Worm (Caenorhabditis elegans) whole organism, young adult: ENCODE results near the gene srlf-9.

Experiments
- B0261.1 ChIP-seq: sonication (generic microtip); optimal IDR thresholded peaks from 2 replicates; lab custom pipeline; 2016; ENCODE audit warnings: mild to moderate bottlenecking, missing genetic modification characterization, moderate library complexity, missing compliant biosample characterization
- F33H1.4 ChIP-seq: fragments of 200-800 bp; sonication (Bioruptor generic); IDR thresholded peaks from 2 replicates; pipeline ENCODE4 v1.3.6; 2022; ENCODE audit warnings: missing genetic modification reagents, missing genetic modification characterization, missing compliant biosample characterization
- F39B2.1 ChIP-seq: fragments of 200-800 bp; sonication (Bioruptor generic); IDR thresholded peaks from 2 replicates; pipeline ENCODE4 v1.3.6; 2022; ENCODE audit warnings: missing genetic modification reagents, missing genetic modification characterization, missing compliant biosample characterization
- Y67H2A.10 ChIP-seq: fragments of 200-800 bp; sonication (Bioruptor generic); conservative IDR thresholded peaks from 2 replicates; pipeline ENCODE4 v1.3.6; 2022; ENCODE audit warnings: missing genetic modification reagents, missing genetic modification characterization, missing compliant biosample characterization
- ama-1 ChIP-seq, 3 experiments: fragments of 150-350 bp in 1 of 3; sonication (generic microtip) in 2 of 3; optimal IDR thresholded peaks; 2 replicates each; lab custom pipeline; 2014 to 2018; ENCODE audit warnings: missing biosample characterization in 2 of 3, missing genetic modification characterization in 2 of 3, missing genetic modification reagents in 2 of 3
- aptf-2 ChIP-seq: fragments of 200-800 bp; sonication (Bioruptor generic); conservative IDR thresholded peaks from 2 replicates; pipeline ENCODE4 v1.3.6; 2022; ENCODE audit warnings: missing genetic modification reagents, missing genetic modification characterization, missing compliant biosample characterization
- aptf-3 ChIP-seq: fragments of 200-800 bp; sonication (Bioruptor generic); IDR thresholded peaks from 2 replicates; pipeline ENCODE4 v1.3.6; 2022; ENCODE audit warnings: missing genetic modification characterization, missing compliant biosample characterization
- attf-3 ChIP-seq: fragments of 200-800 bp; sonication (Bioruptor generic); conservative IDR thresholded peaks from 2 replicates; pipeline ENCODE4 v1.3.6; 2022; ENCODE audit warnings: missing genetic modification reagents, missing genetic modification characterization, missing compliant biosample characterization
- attf-6 ChIP-seq: fragments of 200-800 bp; sonication (Bioruptor generic); IDR thresholded peaks from 2 replicates; pipeline ENCODE4 v1.3.6; 2022; ENCODE audit warnings: missing genetic modification reagents, missing genetic modification characterization, missing compliant biosample characterization
- bed-2 ChIP-seq: fragments of 200-800 bp; sonication (Bioruptor generic); IDR thresholded peaks from 2 replicates; pipeline ENCODE4 v1.3.6; 2022; ENCODE audit warnings: missing genetic modification reagents, missing genetic modification characterization, missing compliant biosample characterization
- cebp-1 ChIP-seq, 2 experiments: fragments of 200-800 bp in 1 of 2; sonication (Bioruptor generic) in 1 of 2; sonication (generic microtip) in 1 of 2; IDR thresholded peaks in 1 of 2; optimal IDR thresholded peaks in 1 of 2; 2 replicates each; pipeline versions ENCODE4 v1.3.6 to Lab custom; 2017 to 2022; ENCODE audit warnings: missing compliant biosample characterization in 2 of 2, missing genetic modification characterization in 2 of 2, mild to moderate bottlenecking in 1 of 2, missing genetic modification reagents in 1 of 2, moderate library complexity in 1 of 2
- dox-1 ChIP-seq: fragments of 200-800 bp; sonication (Bioruptor generic); IDR thresholded peaks from 2 replicates; pipeline ENCODE4 v1.3.6; 2022; ENCODE audit warnings: missing genetic modification reagents, missing genetic modification characterization, missing compliant biosample characterization
- dpl-1 ChIP-seq: fragments of 150-350 bp; optimal IDR thresholded peaks from 2 replicates; lab custom pipeline; 2014; ENCODE audit warnings: missing biosample characterization, missing genetic modification reagents, missing genetic modification characterization
- egrh-3 ChIP-seq: fragments of 200-800 bp; sonication (Bioruptor generic); IDR thresholded peaks from 2 replicates; pipeline ENCODE4 v1.3.6; 2022; ENCODE audit warnings: missing genetic modification reagents, missing genetic modification characterization, missing compliant biosample characterization
- him-1 ChIP-seq: sonication (generic microtip); optimal IDR thresholded peaks from 2 replicates; lab custom pipeline; 2016; ENCODE audit warnings: missing genotype, missing genetic modification reagents, missing genetic modification characterization, missing compliant biosample characterization
- hmg-1.2 ChIP-seq: fragments of 200-800 bp; sonication (Bioruptor generic); IDR thresholded peaks from 2 replicates; pipeline ENCODE4 v1.3.6; 2022; ENCODE audit warnings: missing genetic modification reagents, missing genetic modification characterization, missing compliant biosample characterization
- hrde-1 ChIP-seq: sonication (generic microtip); optimal IDR thresholded peaks from 2 replicates; lab custom pipeline; 2016; ENCODE audit warnings: missing genetic modification characterization, mild to moderate bottlenecking, missing compliant biosample characterization, moderate library complexity, missing genotype, missing genetic modification reagents, borderline replicate concordance
- let-607 ChIP-seq, 2 experiments: fragments of 200-800 bp in 1 of 2; sonication (Bioruptor generic) in 1 of 2; sonication (generic microtip) in 1 of 2; optimal IDR thresholded peaks; 2 replicates each; lab custom pipeline; 2016 to 2018; ENCODE audit warnings: mild to moderate bottlenecking in 2 of 2, missing compliant biosample characterization in 2 of 2, missing genetic modification characterization in 2 of 2, moderate library complexity in 2 of 2, missing genotype in 1 of 2
- lin-54 ChIP-seq: fragments of 200-800 bp; sonication (Bioruptor generic); optimal IDR thresholded peaks from 2 replicates; lab custom pipeline; 2018; ENCODE audit warnings: mild to moderate bottlenecking, missing genetic modification characterization, missing compliant biosample characterization
- lsl-1 ChIP-seq: fragments of 200-800 bp; sonication (Bioruptor generic); optimal IDR thresholded peaks from 2 replicates; lab custom pipeline; 2018; ENCODE audit warnings: mild to moderate bottlenecking, missing genetic modification characterization, moderate library complexity, missing compliant biosample characterization
- lsy-27 ChIP-seq: sonication (generic microtip); optimal IDR thresholded peaks from 2 replicates; lab custom pipeline; 2017; ENCODE audit warnings: missing genetic modification characterization, mild to moderate bottlenecking, missing compliant biosample characterization, antibody characterized with exemption, missing genotype, borderline replicate concordance; ENCODE audit not compliant: insufficient read depth
- madf-3 ChIP-seq: fragments of 200-800 bp; sonication (Bioruptor generic); IDR thresholded peaks from 2 replicates; pipeline ENCODE4 v1.3.6; 2022; ENCODE audit warnings: missing genetic modification reagents, missing genetic modification characterization, missing compliant biosample characterization
- mel-28 ChIP-seq: sonication (generic microtip); optimal IDR thresholded peaks from 2 replicates; lab custom pipeline; 2016; ENCODE audit warnings: borderline replicate concordance, mild to moderate bottlenecking, missing genetic modification characterization, missing compliant biosample characterization
- mxl-1 ChIP-seq: sonication (generic microtip); optimal IDR thresholded peaks from 2 replicates; lab custom pipeline; 2016; ENCODE audit warnings: missing genetic modification characterization, missing compliant biosample characterization
- nfya-1 ChIP-seq: sonication (generic microtip); optimal IDR thresholded peaks from 2 replicates; lab custom pipeline; 2017; ENCODE audit warnings: antibody characterized with exemption, missing compliant biosample characterization, missing genetic modification characterization, borderline replicate concordance; ENCODE audit not compliant: insufficient read depth
- nfya-2 ChIP-seq: fragments of 200-800 bp; sonication (Bioruptor generic); IDR thresholded peaks from 2 replicates; pipeline ENCODE4 v1.3.6; 2022; ENCODE audit warnings: missing genetic modification reagents, missing genetic modification characterization, missing compliant biosample characterization
- nhr-120 ChIP-seq: fragments of 200-800 bp; sonication (Bioruptor generic); IDR thresholded peaks from 2 replicates; pipeline ENCODE4 v1.3.6; 2022; ENCODE audit warnings: missing genetic modification characterization, missing compliant biosample characterization
- nhr-80 ChIP-seq: sonication (generic microtip); optimal IDR thresholded peaks from 2 replicates; lab custom pipeline; 2016; ENCODE audit warnings: missing genetic modification characterization, missing compliant biosample characterization
- nhr-90 ChIP-seq: sonication (generic microtip); optimal IDR thresholded peaks from 2 replicates; lab custom pipeline; 2016; ENCODE audit warnings: missing genotype, mild to moderate bottlenecking, missing genetic modification characterization, missing compliant biosample characterization
- pha-4 ChIP-seq: fragments of 150-350 bp; sonication (generic microtip); optimal IDR thresholded peaks from 2 replicates; lab custom pipeline; 2014; ENCODE audit warnings: missing biosample characterization, missing genetic modification reagents, missing genetic modification characterization
- rcor-1 ChIP-seq: fragments of 200-800 bp; sonication (Bioruptor generic); IDR thresholded peaks from 2 replicates; pipeline ENCODE4 v1.3.6; 2022; ENCODE audit warnings: missing genetic modification reagents, missing genetic modification characterization, missing compliant biosample characterization
- sdz-38 ChIP-seq: sonication (generic microtip); optimal IDR thresholded peaks from 2 replicates; lab custom pipeline; 2016; ENCODE audit warnings: missing genotype, missing genetic modification characterization, missing compliant biosample characterization
- snpc-3.4 ChIP-seq: sonication (generic microtip); optimal IDR thresholded peaks from 2 replicates; lab custom pipeline; 2017; ENCODE audit warnings: missing genetic modification characterization, mild to moderate bottlenecking, missing compliant biosample characterization, antibody characterized with exemption, moderate library complexity, missing genotype, missing genetic modification reagents
- somi-1 ChIP-seq: fragments of 200-800 bp; sonication (Bioruptor generic); optimal IDR thresholded peaks from 2 replicates; lab custom pipeline; 2018; ENCODE audit warnings: mild to moderate bottlenecking, missing genetic modification characterization, missing compliant biosample characterization
- tbp1 ChIP-seq: fragments of 200-800 bp; sonication (Bioruptor generic); optimal IDR thresholded peaks from 2 replicates; lab custom pipeline; 2018; ENCODE audit warnings: mild to moderate bottlenecking, missing genetic modification characterization, missing compliant biosample characterization
- tlf-1 ChIP-seq: fragments of 200-800 bp; sonication (Bioruptor generic); optimal IDR thresholded peaks from 2 replicates; lab custom pipeline; 2018; ENCODE audit warnings: mild to moderate bottlenecking, missing genetic modification characterization, missing compliant biosample characterization
- unc-130 ChIP-seq: sonication (generic microtip); optimal IDR thresholded peaks from 2 replicates; lab custom pipeline; 2016; ENCODE audit warnings: missing genetic modification reagents, missing genetic modification characterization, missing compliant biosample characterization
- xnd-1 ChIP-seq: sonication (generic microtip); optimal IDR thresholded peaks from 2 replicates; lab custom pipeline; 2016; ENCODE audit warnings: missing genotype, missing genetic modification reagents, missing genetic modification characterization, missing compliant biosample characterization
- ztf-22 ChIP-seq: fragments of 200-800 bp; sonication (Bioruptor generic); optimal IDR thresholded peaks from 2 replicates; lab custom pipeline; 2018; ENCODE audit warnings: mild to moderate bottlenecking, missing genetic modification characterization, moderate library complexity, missing compliant biosample characterization
- ztf-25 ChIP-seq: fragments of 200-800 bp; sonication (Bioruptor generic); IDR thresholded peaks from 2 replicates; pipeline ENCODE4 v1.3.6; 2022; ENCODE audit warnings: missing genetic modification reagents, missing genetic modification characterization, missing compliant biosample characterization
- ztf-3 ChIP-seq: fragments of 200-800 bp; sonication (Bioruptor generic); optimal IDR thresholded peaks from 2 replicates; lab custom pipeline; 2018; ENCODE audit warnings: mild to moderate bottlenecking, missing genetic modification characterization, missing compliant biosample characterization
- ztf-6 ChIP-seq: fragments of 200-800 bp; sonication (Bioruptor generic); IDR thresholded peaks from 2 replicates; pipeline ENCODE4 v1.3.6; 2022; ENCODE audit warnings: missing genetic modification reagents, missing genetic modification characterization, missing compliant biosample characterization

The srlf-9 gene

ce11 chrIII:13429668-13430067 is 28.1 kb upstream of the srlf-9 start, which contains the start of gene bli-5:
Gene bli-5 (minus strand): TSS chrIII:13429768.
- TF ChIP-seq snpc-3.4 (no peak), sdz-38 (tag; lab: Kevin White, UChicago) (no peak), aptf-2 (GFP tag; lab: Robert Waterston, UW) (no peak), hrde-1 (no peak), F39B2.1 (no peak), tbp1 (no peak), attf-6 (GFP tag; lab: Robert Waterston, UW) (no peak), dox-1 (GFP tag; lab: Robert Waterston, UW) (no peak), ztf-22 (GFP tag; lab: Kevin White, UChicago) (no peak), nfya-2 (GFP tag; lab: Robert Waterston, UW) (no peak), ztf-3 (GFP tag; lab: Kevin White, UChicago) (no peak), Y67H2A.10 (no peak), nhr-120 (GFP tag; lab: Robert Waterston, UW) (no peak), dpl-1 (GFP tag; lab: Kevin White, UChicago) (no peak), nhr-80 (tag; lab: Kevin White, UChicago) (no peak), hmg-1.2 (no peak)

- TF ChIP-seq F33H1.4 (GFP tag; lab: Robert Waterston, UW) = peak; percentile 52; the same call in 1 of the 2 replicates
- no peak for TF ChIP-seq pha-4 (tag; lab: Kevin White, UChicago)
- peak; percentile 30 for TF ChIP-seq him-1 (tag; lab: Kevin White, UChicago)
- peak; percentile 75 for TF ChIP-seq lsl-1 (GFP tag; lab: Kevin White, UChicago)
- no peak for TF ChIP-seq ztf-25 (GFP tag; lab: Robert Waterston, UW)
- no peak for TF ChIP-seq tlf-1 (GFP tag; lab: Kevin White, UChicago)
- TF ChIP-seq xnd-1 (tag; lab: Kevin White, UChicago) = peak; percentile 21
Observed at ce11 chrIII:13427817-13428216, 26.2 kb upstream of the srlf-9 start.

ce11 chrIII:13426036-13426435 is 24.5 kb upstream of the srlf-9 start, which contains the start of gene cope-1:
Gene cope-1 (plus strand): TSS chrIII:13426264.
- TF ChIP-seq pha-4 (tag; lab: Kevin White, UChicago) (no peak), let-607 (tag; optimal IDR thresholded peaks at IDR 0.05; lab: Kevin White, UChicago) (peak in 1 of 2 experiments; percentile 61), cebp-1 (GFP tag; IDR thresholded peaks at IDR 0.05; lab: Robert Waterston, UW) (no peak), cebp-1 (tag; optimal IDR thresholded peaks at IDR 0.05; lab: Kevin White, UChicago) (no peak), ama-1 (optimal IDR thresholded peaks at IDR 0.05; lab: Kevin White, UChicago) (no peak), ama-1 (GFP tag; optimal IDR thresholded peaks at IDR 0.05; lab: Kevin White, UChicago) (no peak), madf-3 (GFP tag; lab: Robert Waterston, UW) (no peak)
- TF ChIP-seq, all 124 proteins: peak for 1

- TF ChIP-seq somi-1 (no peak), ztf-6 (GFP tag; lab: Robert Waterston, UW) (no peak), nfya-1 (tag; lab: Kevin White, UChicago) (no peak), aptf-3 (GFP tag; lab: Robert Waterston, UW) (no peak), hrde-1 (no peak), B0261.1 (no peak), attf-3 (GFP tag; lab: Robert Waterston, UW) (0 out of 2 replicates have a peak, but pooled peaks have one; percentile 20), egrh-3 (GFP tag; lab: Robert Waterston, UW) (0 out of 2 replicates have a peak, but pooled peaks have one; percentile 18), rcor-1 (GFP tag; lab: Robert Waterston, UW) (no peak), him-1 (tag; lab: Kevin White, UChicago) (peak; percentile 4), nhr-90 (tag; lab: Kevin White, UChicago) (no peak), unc-130 (peak; percentile 53), cebp-1 (GFP tag; IDR thresholded peaks at IDR 0.05; lab: Robert Waterston, UW) (no peak), cebp-1 (tag; optimal IDR thresholded peaks at IDR 0.05; lab: Kevin White, UChicago) (no peak), mxl-1 (tag; lab: Kevin White, UChicago) (no peak), lin-54 (peak; percentile 82), lsy-27 (tag; lab: Kevin White, UChicago) (no peak), bed-2 (GFP tag; lab: Robert Waterston, UW) (no peak), mel-28 (tag; lab: Kevin White, UChicago) (no peak), hmg-1.2 (no peak; the same call in 1 of the 2 replicates), dpl-1 (GFP tag; lab: Kevin White, UChicago) (peak; percentile 80)
Observed at ce11 chrIII:13423414-13423813, 21.8 kb upstream of the srlf-9 start, which contains the start of gene exo-1. Gene exo-1 (plus strand): TSS chrIII:13423514.
